Worm (Caenorhabditis elegans): Measurements from ENCODE around the gene C17G10.1.

DNA sequence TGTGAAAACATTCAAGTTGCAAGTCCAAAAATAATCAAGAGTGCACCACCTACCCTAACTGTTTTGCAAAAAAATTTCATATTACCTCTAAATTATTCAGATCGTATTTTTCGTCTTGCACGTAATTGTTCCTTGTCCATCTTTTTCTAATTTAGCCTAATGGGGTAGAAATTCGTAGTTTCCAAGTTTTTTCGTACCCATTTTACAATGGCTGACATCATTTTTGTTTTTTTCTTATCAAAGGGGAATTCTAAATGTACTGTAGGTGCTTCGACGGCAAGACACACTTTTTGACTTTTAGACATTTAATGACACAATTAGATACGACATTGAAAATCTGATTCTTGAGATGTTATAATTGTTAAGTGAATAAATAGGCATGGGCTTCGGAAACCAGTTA is 8.1 kb downstream of the C17G10.1 start:
- TF ChIP-seq hmbx-1 (tag; optimal IDR thresholded peaks at IDR 0.05) (no peak), ama-1 (optimal IDR thresholded peaks at IDR 0.05) (no peak), sea-1 (GFP tag; conservative IDR thresholded peaks at IDR 0.05) (no peak), ets-7 (tag; optimal IDR thresholded peaks at IDR 0.05) (no peak)

All from whole organism, early embryonic.